Worm (Caenorhabditis elegans) whole organism, early embryonic: Measurements from ENCODE around the gene BE10.1.

Experiments used
- B0310.2 ChIP-seq: sonication (generic microtip); optimal IDR thresholded peaks from 2 replicates; lab custom pipeline; 2016; ENCODE audit warnings: mild to moderate bottlenecking, missing genetic modification characterization, missing compliant biosample characterization
- F13C5.2 ChIP-seq: sonication (generic microtip); optimal IDR thresholded peaks from 2 replicates; lab custom pipeline; 2017; ENCODE audit warnings: mild to moderate bottlenecking, missing genetic modification characterization, inconsistent platforms, missing compliant biosample characterization
- aly-1 ChIP-seq: sonication (generic microtip); optimal IDR thresholded peaks from 2 replicates; lab custom pipeline; 2016; ENCODE audit warnings: missing genetic modification characterization, missing compliant biosample characterization
- ama-1 ChIP-seq: fragments of 150-350 bp; optimal IDR thresholded peaks from 2 replicates; lab custom pipeline; 2014
- ceh-13 ChIP-seq: fragments of 200-800 bp; sonication (Bioruptor generic); optimal IDR thresholded peaks from 2 replicates; lab custom pipeline; 2018; ENCODE audit warnings: mild to moderate bottlenecking, missing genetic modification characterization, missing compliant biosample characterization
- ceh-36 ChIP-seq: sonication (generic microtip); optimal IDR thresholded peaks from 2 replicates; lab custom pipeline; 2016; ENCODE audit warnings: missing genetic modification characterization, inconsistent platforms, missing compliant biosample characterization
- ets-7 ChIP-seq: sonication (generic microtip); optimal IDR thresholded peaks from 2 replicates; lab custom pipeline; 2016; ENCODE audit warnings: missing genotype, missing genetic modification characterization, missing compliant biosample characterization
- flt-1 ChIP-seq: fragments of 200-800 bp; sonication (Bioruptor generic); IDR thresholded peaks from 2 replicates; pipeline ENCODE4 v1.3.6; 2022; ENCODE audit warnings: missing genetic modification characterization, missing compliant biosample characterization
- hmbx-1 ChIP-seq: sonication (generic microtip); optimal IDR thresholded peaks from 2 replicates; lab custom pipeline; 2016; ENCODE audit warnings: mild to moderate bottlenecking, missing genetic modification characterization, missing compliant biosample characterization
- hmg-4 ChIP-seq: fragments of 200-800 bp; sonication (Bioruptor generic); optimal IDR thresholded peaks from 2 replicates; lab custom pipeline; 2018; ENCODE audit warnings: mild to moderate bottlenecking, missing genetic modification characterization, missing compliant biosample characterization
- hnd-1 ChIP-seq: sonication (generic microtip); optimal IDR thresholded peaks from 2 replicates; lab custom pipeline; 2016; ENCODE audit warnings: missing genetic modification characterization, missing compliant biosample characterization
- pes-1 ChIP-seq: fragments of 200-800 bp; sonication (Bioruptor generic); IDR thresholded peaks from 2 replicates; pipeline ENCODE4 v1.3.6; 2022; ENCODE audit warnings: missing genetic modification reagents, missing genetic modification characterization, missing compliant biosample characterization
- scrt-1 ChIP-seq: fragments of 200-800 bp; sonication (Bioruptor generic); IDR thresholded peaks from 2 replicates; pipeline ENCODE4 v1.3.6; 2022; ENCODE audit warnings: missing genetic modification characterization, missing compliant biosample characterization
- sea-1 ChIP-seq: fragments of 200-800 bp; sonication (Bioruptor generic); conservative IDR thresholded peaks from 2 replicates; pipeline ENCODE4 v1.3.6; 2022; ENCODE audit warnings: missing genetic modification characterization, missing compliant biosample characterization
- tbx-11 ChIP-seq: fragments of 200-800 bp; sonication (Bioruptor generic); IDR thresholded peaks from 2 replicates; pipeline ENCODE4 v1.3.6; 2022; ENCODE audit warnings: missing genetic modification characterization, missing compliant biosample characterization
- tbx-37 ChIP-seq: fragments of 200-800 bp; sonication (Bioruptor generic); conservative IDR thresholded peaks from 2 replicates; pipeline ENCODE4 v1.3.6; 2022; ENCODE audit warnings: missing genetic modification reagents, missing genetic modification characterization, missing compliant biosample characterization
- tra-4 ChIP-seq: sonication (generic microtip); optimal IDR thresholded peaks from 2 replicates; lab custom pipeline; 2017; ENCODE audit warnings: missing genetic modification characterization, missing compliant biosample characterization

Gene BE10.1

ce11 chrIII:12740313-12740712, 49.0 kb downstream of the BE10.1 start:
- TF ChIP-seq ama-1, result no peak
- TF ChIP-seq aly-1 (tag; lab: Kevin White, UChicago), result no peak
- no peak for TF ChIP-seq hmg-4 (GFP tag; lab: Kevin White, UChicago)
- no peak for TF ChIP-seq sea-1 (GFP tag; lab: Robert Waterston, UW)
- no peak for TF ChIP-seq hmbx-1 (tag; lab: Kevin White, UChicago)
- no peak for TF ChIP-seq tbx-11 (GFP tag; lab: Robert Waterston, UW)
- no peak for TF ChIP-seq tbx-37 (GFP tag; lab: Robert Waterston, UW)
- TF ChIP-seq hnd-1 (tag; lab: Kevin White, UChicago), result no peak
- TF ChIP-seq ceh-13 (GFP tag; lab: Kevin White, UChicago), result no peak
- TF ChIP-seq ets-7 (tag; lab: Kevin White, UChicago), result no peak
- TF ChIP-seq pes-1, result no peak
- TF ChIP-seq B0310.2 (tag; lab: Kevin White, UChicago), result no peak
- TF ChIP-seq tra-4 (tag; lab: Kevin White, UChicago), result no peak
- TF ChIP-seq F13C5.2 (tag; lab: Kevin White, UChicago), result no peak
- no peak for TF ChIP-seq ceh-36 (tag; lab: Kevin White, UChicago)
- TF ChIP-seq flt-1 (GFP tag; lab: Robert Waterston, UW), result no peak
- TF ChIP-seq scrt-1 (GFP tag; lab: Robert Waterston, UW), result no peak

- TF ChIP-seq pes-1 (no peak), tbx-11 (GFP tag; lab: Robert Waterston, UW) (no peak), scrt-1 (GFP tag; lab: Robert Waterston, UW) (no peak), ceh-13 (GFP tag; lab: Kevin White, UChicago) (no peak), ama-1 (no peak), flt-1 (GFP tag; lab: Robert Waterston, UW) (no peak), hmbx-1 (tag; lab: Kevin White, UChicago) (no peak), tbx-37 (GFP tag; lab: Robert Waterston, UW) (no peak), F13C5.2 (tag; lab: Kevin White, UChicago) (no peak), hnd-1 (tag; lab: Kevin White, UChicago) (no peak), aly-1 (tag; lab: Kevin White, UChicago) (no peak), B0310.2 (tag; lab: Kevin White, UChicago) (no peak), ets-7 (tag; lab: Kevin White, UChicago) (no peak), sea-1 (GFP tag; lab: Robert Waterston, UW) (no peak), hmg-4 (GFP tag; lab: Kevin White, UChicago) (no peak), ceh-36 (tag; lab: Kevin White, UChicago) (no peak), tra-4 (tag; lab: Kevin White, UChicago) (no peak)
These were observed 50.4 kb downstream of the BE10.1 start for ce11 chrIII:12738935-12739334.
